Worm (Caenorhabditis elegans): Measurements from ENCODE around the gene M01F1.9.

DNA sequence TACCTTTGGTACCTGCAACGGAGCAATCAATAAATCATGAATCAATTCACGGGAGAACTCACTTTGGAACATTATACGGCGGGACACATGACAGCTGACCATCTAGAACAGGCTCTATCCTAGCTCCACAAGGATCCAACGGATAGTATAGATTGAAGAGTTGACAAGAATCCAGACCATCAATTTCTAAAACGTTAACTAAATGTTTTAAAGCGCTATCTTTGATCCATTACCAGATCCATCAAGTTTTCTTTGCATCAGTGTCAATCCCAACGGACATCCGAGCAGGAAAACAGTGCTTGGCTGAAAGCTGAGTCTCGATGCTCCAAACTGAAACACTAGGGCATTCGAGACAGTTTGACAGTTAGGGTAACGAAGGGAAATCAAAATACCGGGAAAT is 24.5 kb upstream of the M01F1.9 start:
- TF ChIP-seq pes-1 (GFP tag; IDR thresholded peaks at IDR 0.05) (no peak), tra-4 (tag; optimal IDR thresholded peaks at IDR 0.05) (no peak), tbx-37 (GFP tag; conservative IDR thresholded peaks at IDR 0.05) (no peak), ama-1 (optimal IDR thresholded peaks at IDR 0.05) (no peak), flt-1 (GFP tag; IDR thresholded peaks at IDR 0.05) (no peak)
